Fruit fly (Drosophila melanogaster) whole organism, embryonic: Measurements from ENCODE around the gene Cortactin.

ENCODE experiments used
- CG10366 ChIP-seq: fragments of 200-800 bp; sonication (Bioruptor generic); IDR thresholded peaks from 2 replicates; pipeline ENCODE4 v1.3.6; 2022; ENCODE audit warnings: missing biosample characterization, missing genetic modification characterization
- CG13296 ChIP-seq: fragments of 200-800 bp; sonication (Bioruptor generic); optimal IDR thresholded peaks from 3 replicates; lab custom pipeline; 2018; ENCODE audit warnings: missing biosample characterization, mild to moderate bottlenecking, missing genetic modification characterization
- CG15269 ChIP-seq: fragments of 200-800 bp; sonication (Bioruptor generic); optimal IDR thresholded peaks from 2 replicates; lab custom pipeline; 2018; ENCODE audit warnings: missing biosample characterization, mild to moderate bottlenecking, missing genetic modification characterization, moderate library complexity
- CG15601 ChIP-seq: fragments of 200-800 bp; sonication (Bioruptor generic); optimal IDR thresholded peaks from 3 replicates; lab custom pipeline; 2019; ENCODE audit warnings: missing biosample characterization, mild to moderate bottlenecking, missing genetic modification characterization, moderate library complexity
- CG3065 ChIP-seq: fragments of 200-800 bp; sonication (Bioruptor generic); optimal IDR thresholded peaks from 2 replicates; lab custom pipeline; 2016; ENCODE audit warnings: missing biosample characterization, missing genetic modification characterization
- CG31365 ChIP-seq: fragments of 200-800 bp; sonication (Bioruptor generic); optimal IDR thresholded peaks from 2 replicates; lab custom pipeline; 2018; ENCODE audit warnings: missing biosample characterization, mild to moderate bottlenecking, missing genetic modification characterization
- CG32532 ChIP-seq: fragments of 200-800 bp; sonication (Bioruptor generic); IDR thresholded peaks from 2 replicates; pipeline ENCODE4 v1.3.6; 2022; ENCODE audit warnings: missing biosample characterization, missing genetic modification characterization
- CG4328 ChIP-seq: fragments of 200-800 bp; sonication (Bioruptor generic); optimal IDR thresholded peaks from 3 replicates; lab custom pipeline; 2017; ENCODE audit warnings: missing biosample characterization, missing genetic modification reagents, missing genetic modification characterization
- CG7963 ChIP-seq: fragments of 200-800 bp; sonication (Bioruptor generic); IDR thresholded peaks from 3 replicates; pipeline ENCODE4 v1.3.6; 2022; ENCODE audit warnings: missing biosample characterization, missing genetic modification characterization; ENCODE audit not compliant: partially characterized antibody
- CG8944 ChIP-seq: fragments of 200-800 bp; sonication (Bioruptor generic); optimal IDR thresholded peaks from 3 replicates; lab custom pipeline; 2016; ENCODE audit warnings: missing biosample characterization, missing genetic modification characterization
- CG9817 ChIP-seq: fragments of 200-800 bp; sonication (Bioruptor generic); optimal IDR thresholded peaks from 2 replicates; lab custom pipeline; 2018; ENCODE audit warnings: missing biosample characterization, mild to moderate bottlenecking, missing genetic modification characterization, moderate library complexity
- CoRest ChIP-seq: fragments of 200-800 bp; sonication (Bioruptor generic); optimal IDR thresholded peaks from 3 replicates; lab custom pipeline; 2018; ENCODE audit warnings: missing biosample characterization, mild to moderate bottlenecking, missing genetic modification characterization, moderate library complexity
- Dad ChIP-seq: fragments of 200-800 bp; sonication (Bioruptor generic); optimal IDR thresholded peaks from 3 replicates; lab custom pipeline; 2016; ENCODE audit warnings: missing biosample characterization, missing genetic modification characterization
- Dek ChIP-seq: fragments of 200-800 bp; sonication (Bioruptor generic); optimal IDR thresholded peaks from 3 replicates; lab custom pipeline; 2019; ENCODE audit warnings: missing biosample characterization, mild to moderate bottlenecking, missing genetic modification characterization, moderate library complexity
- Doc3 ChIP-seq: fragments of 200-800 bp; sonication (Bioruptor generic); IDR thresholded peaks from 3 replicates; pipeline ENCODE4 v1.3.6; 2022; ENCODE audit warnings: missing biosample characterization, missing genetic modification characterization; ENCODE audit not compliant: partially characterized antibody
- ERR ChIP-seq: fragments of 200-800 bp; sonication (Bioruptor generic); optimal IDR thresholded peaks from 2 replicates; lab custom pipeline; 2016; ENCODE audit warnings: missing biosample characterization, missing genetic modification characterization
- Ets97D ChIP-seq: fragments of 200-800 bp; sonication (Bioruptor generic); optimal IDR thresholded peaks from 3 replicates; lab custom pipeline; 2016; ENCODE audit warnings: missing biosample characterization, missing genetic modification characterization
- HLH4C ChIP-seq: fragments of 200-800 bp; sonication (Bioruptor generic); IDR thresholded peaks from 3 replicates; pipeline ENCODE4 v1.3.6; 2022; ENCODE audit warnings: missing biosample characterization, missing genetic modification characterization; ENCODE audit not compliant: partially characterized antibody
- HLHmδ ChIP-seq: fragments of 200-800 bp; sonication (Bioruptor generic); optimal IDR thresholded peaks from 2 replicates; lab custom pipeline; 2018; ENCODE audit warnings: missing biosample characterization, mild to moderate bottlenecking, missing genetic modification characterization, moderate library complexity
- Hmr ChIP-seq: fragments of 200-800 bp; sonication (Bioruptor generic); optimal IDR thresholded peaks from 3 replicates; lab custom pipeline; 2017; ENCODE audit warnings: mild to moderate bottlenecking, missing biosample characterization, missing genetic modification reagents, missing genetic modification characterization
- Hmx ChIP-seq: fragments of 200-800 bp; sonication (Bioruptor generic); optimal IDR thresholded peaks from 2 replicates; lab custom pipeline; 2016; ENCODE audit warnings: missing biosample characterization, missing genetic modification characterization
- Mrtf ChIP-seq: fragments of 200-800 bp; sonication (Bioruptor generic); IDR thresholded peaks from 3 replicates; pipeline ENCODE4 v1.3.6; 2022; ENCODE audit warnings: missing biosample characterization, missing genetic modification characterization
- Optix ChIP-seq: fragments of 200-800 bp; sonication (Bioruptor generic); IDR thresholded peaks from 3 replicates; pipeline ENCODE4 v1.3.6; 2022; ENCODE audit warnings: missing biosample characterization, missing genetic modification characterization
- Poxn ChIP-seq: fragments of 200-800 bp; sonication (Bioruptor generic); IDR thresholded peaks from 2 replicates; pipeline ENCODE4 v1.3.6; 2022; ENCODE audit warnings: missing biosample characterization, missing genetic modification characterization
- Ptx1 ChIP-seq: fragments of 200-800 bp; sonication (Bioruptor generic); IDR thresholded peaks from 2 replicates; pipeline ENCODE4 v1.3.6; 2022; ENCODE audit warnings: missing biosample characterization, missing genetic modification characterization
- Sox102F ChIP-seq: fragments of 200-800 bp; sonication (Bioruptor generic); optimal IDR thresholded peaks from 2 replicates; lab custom pipeline; 2018; ENCODE audit warnings: missing biosample characterization, mild to moderate bottlenecking, missing genetic modification characterization, moderate library complexity
- Ssrp ChIP-seq: fragments of 200-800 bp; sonication (Bioruptor generic); optimal IDR thresholded peaks from 2 replicates; lab custom pipeline; 2018; ENCODE audit warnings: missing biosample characterization, mild to moderate bottlenecking, missing genetic modification characterization, moderate library complexity
- Taf1 ChIP-seq: fragments of 200-800 bp; sonication (Bioruptor generic); IDR thresholded peaks from 2 replicates; pipeline ENCODE4 v1.3.6; 2022; ENCODE audit warnings: missing biosample characterization, missing genetic modification characterization
- YL-1 ChIP-seq: fragments of 200-800 bp; sonication (Bioruptor generic); optimal IDR thresholded peaks from 3 replicates; lab custom pipeline; 2017; ENCODE audit warnings: missing biosample characterization, mild to moderate bottlenecking, missing genetic modification characterization
- bcd ChIP-seq: fragments of 200-800 bp; sonication (Bioruptor generic); optimal IDR thresholded peaks from 2 replicates; lab custom pipeline; 2017; ENCODE audit warnings: missing biosample characterization, mild to moderate bottlenecking, missing genetic modification characterization
- crc ChIP-seq: fragments of 200-800 bp; sonication (Bioruptor generic); optimal IDR thresholded peaks from 2 replicates; lab custom pipeline; 2016; ENCODE audit warnings: missing biosample characterization, missing genetic modification characterization
- crp ChIP-seq, 2 experiments: fragments of 200-800 bp; sonication (Bioruptor generic); optimal IDR thresholded peaks; 2 replicates in 1 of 2; 3 replicates in 1 of 2; lab custom pipeline; 2017; ENCODE audit warnings: missing biosample characterization in 2 of 2, missing genetic modification characterization in 2 of 2, mild to moderate bottlenecking in 1 of 2, moderate library complexity in 1 of 2
- dpn ChIP-seq, 2 experiments: fragments of 200-800 bp; sonication (Bioruptor generic); optimal IDR thresholded peaks; 3 replicates each; lab custom pipeline; 2016; ENCODE audit warnings: missing biosample characterization in 2 of 2, missing genetic modification characterization in 2 of 2
- fu2 ChIP-seq: fragments of 200-800 bp; sonication (Bioruptor generic); optimal IDR thresholded peaks from 2 replicates; lab custom pipeline; 2016; ENCODE audit warnings: missing biosample characterization, missing genetic modification characterization
- gsb-n ChIP-seq: fragments of 200-800 bp; sonication (Bioruptor generic); optimal IDR thresholded peaks from 3 replicates; lab custom pipeline; 2018; ENCODE audit warnings: missing biosample characterization, mild to moderate bottlenecking, missing genetic modification characterization
- kay ChIP-seq: fragments of 200-800 bp; sonication (Bioruptor generic); optimal IDR thresholded peaks from 2 replicates; lab custom pipeline; 2016; ENCODE audit warnings: missing biosample characterization, missing genetic modification characterization
- knrl ChIP-seq: fragments of 200-800 bp; sonication (Bioruptor generic); IDR thresholded peaks from 3 replicates; pipeline ENCODE4 v1.3.6; 2022; ENCODE audit warnings: missing biosample characterization, missing genetic modification characterization; ENCODE audit not compliant: partially characterized antibody
- luna ChIP-seq: fragments of 200-800 bp; sonication (Bioruptor generic); optimal IDR thresholded peaks from 2 replicates; lab custom pipeline; 2016; ENCODE audit warnings: missing biosample characterization, missing genetic modification characterization
- odd ChIP-seq: fragments of 200-800 bp; sonication (Bioruptor generic); optimal IDR thresholded peaks from 2 replicates; lab custom pipeline; 2017; ENCODE audit warnings: missing biosample characterization, mild to moderate bottlenecking, missing genetic modification characterization
- onecut ChIP-seq: fragments of 200-800 bp; sonication (Bioruptor generic); IDR thresholded peaks from 2 replicates; pipeline ENCODE4 v1.3.6; 2022; ENCODE audit warnings: missing biosample characterization, missing genetic modification characterization
- phol ChIP-seq: fragments of 200-800 bp; sonication (Bioruptor generic); optimal IDR thresholded peaks from 3 replicates; lab custom pipeline; 2018; ENCODE audit warnings: missing biosample characterization, mild to moderate bottlenecking, missing genetic modification characterization, moderate library complexity
- sc ChIP-seq, 3 experiments: fragments of >200 bp in 2 of 3; fragments of 200-800 bp in 1 of 3; sonication (Bioruptor generic) in 1 of 3; optimal IDR thresholded peaks; 2 replicates in 2 of 3; 3 replicates in 1 of 3; lab custom pipeline; 2017; ENCODE audit warnings: mild to moderate bottlenecking in 1 of 3, missing biosample characterization in 1 of 3, missing genetic modification characterization in 1 of 3, missing genetic modification reagents in 1 of 3
- scrt ChIP-seq: fragments of 200-800 bp; sonication (Bioruptor generic); optimal IDR thresholded peaks from 2 replicates; lab custom pipeline; 2018; ENCODE audit warnings: missing biosample characterization, mild to moderate bottlenecking, missing genetic modification characterization, moderate library complexity
- sisA ChIP-seq: fragments of 200-800 bp; sonication (Bioruptor generic); IDR thresholded peaks from 2 replicates; pipeline ENCODE4 v1.3.6; 2022; ENCODE audit warnings: missing biosample characterization, missing genetic modification characterization
- stwl ChIP-seq: fragments of 200-800 bp; sonication (Bioruptor generic); optimal IDR thresholded peaks from 3 replicates; lab custom pipeline; 2018; ENCODE audit warnings: missing biosample characterization, mild to moderate bottlenecking, missing genetic modification characterization, moderate library complexity
- tll ChIP-seq, 2 experiments: fragments of 200-800 bp in 1 of 2; fragments of >200 bp in 1 of 2; sonication (Bioruptor generic) in 1 of 2; optimal IDR thresholded peaks; 2 replicates each; lab custom pipeline; 2017 to 2019; ENCODE audit warnings: missing biosample characterization in 2 of 2, missing genetic modification characterization in 2 of 2, mild to moderate bottlenecking in 1 of 2, moderate library complexity in 1 of 2
- trh ChIP-seq: fragments of 200-800 bp; sonication (Bioruptor generic); optimal IDR thresholded peaks from 2 replicates; lab custom pipeline; 2016; ENCODE audit warnings: missing biosample characterization, missing genetic modification characterization
- twi ChIP-seq: fragments of 200-800 bp; optimal IDR thresholded peaks from 2 replicates; lab custom pipeline; 2019; ENCODE audit warnings: missing biosample characterization, mild to moderate bottlenecking, missing genetic modification characterization, moderate library complexity
- vvl ChIP-seq: fragments of 200-800 bp; sonication (Bioruptor generic); IDR thresholded peaks from 2 replicates; pipeline ENCODE4 v1.3.6; 2022; ENCODE audit warnings: missing biosample characterization, missing genetic modification characterization

Gene Cortactin

dm6 chr3R:21111046-21111480 lies 46.8 kb upstream of the Cortactin start, which contains the start of gene Rab11 (continued):
- peak; percentile 89 for TF ChIP-seq HLH4C
- peak; percentile 46 for TF ChIP-seq vvl (GFP tag; lab: Robert Waterston, UW)
- peak; percentile 19 for TF ChIP-seq CG3065 (GFP tag; lab: Kevin White, UChicago)
- TF ChIP-seq luna (GFP tag; lab: Kevin White, UChicago), result no peak
- TF ChIP-seq Taf1 (GFP tag; lab: Robert Waterston, UW), result no peak
- TF ChIP-seq CG4328, result peak; percentile 55
- TF ChIP-seq CG8944 (GFP tag; lab: Kevin White, UChicago), result peak; percentile 34
- TF ChIP-seq Optix (GFP tag; lab: Robert Waterston, UW), result no peak
- TF ChIP-seq YL-1, result peak; percentile 76
- peak; percentile 8 for TF ChIP-seq Dek (tag; lab: Kevin White, UChicago)
- TF ChIP-seq onecut, result no peak; the same call in none of the 2 replicates
- TF ChIP-seq CG13296 (GFP tag; lab: Kevin White, UChicago), result peak; percentile 22
- peak; percentile 28 for TF ChIP-seq CG10366 (GFP tag; lab: Robert Waterston, UW)
- peak; percentile 27 for TF ChIP-seq Dad (GFP tag; lab: Kevin White, UChicago)
- peak; percentile 47 for TF ChIP-seq Sox102F (GFP tag; lab: Kevin White, UChicago)
- no peak for TF ChIP-seq trh
- no peak for TF ChIP-seq CG31365 (tag; lab: Kevin White, UChicago)
- TF ChIP-seq CG9817, result peak; percentile 40
- TF ChIP-seq twi (tag; lab: Kevin White, UChicago), result peak; percentile 11
- peak; percentile 10 for TF ChIP-seq scrt
- peak; percentile 20 for TF ChIP-seq fu2 (GFP tag; lab: Kevin White, UChicago)
- TF ChIP-seq kay, result peak; percentile 66
- TF ChIP-seq CG32532, result peak; percentile 72
- TF ChIP-seq HLHmδ (GFP tag; lab: Kevin White, UChicago), result no peak
- peak; percentile 69 for TF ChIP-seq stwl
- TF ChIP-seq odd (GFP tag; lab: Kevin White, UChicago), result no peak
- TF ChIP-seq Hmx (GFP tag; lab: Kevin White, UChicago), result peak; percentile 14
- TF ChIP-seq Doc3 (GFP tag; lab: Robert Waterston, UW), result peak; percentile 93; the same call in 2 of the 3 replicates
- TF ChIP-seq CoRest (tag; lab: Kevin White, UChicago), result peak; percentile 77
- TF ChIP-seq sisA (GFP tag; lab: Robert Waterston, UW), result peak; percentile 34; the same call in 1 of the 2 replicates
- TF ChIP-seq phol (tag; lab: Kevin White, UChicago), result peak; percentile 88
- no peak for TF ChIP-seq Mrtf (GFP tag; lab: Robert Waterston, UW)
- TF ChIP-seq dpn (GFP tag; optimal IDR thresholded peaks at IDR 0.05; lab: Kevin White, UChicago), result peak in 1 of 2 experiments; percentile 47
- peak; percentile 10 for TF ChIP-seq ERR (GFP tag; lab: Kevin White, UChicago)
- peak; percentile 96 for TF ChIP-seq knrl (GFP tag; lab: Robert Waterston, UW)
- peak; percentile 45 for TF ChIP-seq CG15269
- no peak for TF ChIP-seq crc (GFP tag; lab: Kevin White, UChicago)
- TF ChIP-seq Poxn (GFP tag; lab: Robert Waterston, UW), result no peak
- TF ChIP-seq Ets97D (GFP tag; lab: Kevin White, UChicago), result peak; percentile 14
- no peak for TF ChIP-seq sc (optimal IDR thresholded peaks at IDR 0.05; lab: Kevin White, UChicago)
- TF ChIP-seq sc (GFP tag; optimal IDR thresholded peaks at IDR 0.05; lab: Kevin White, UChicago), result no peak
- peak; percentile 12 for TF ChIP-seq Ssrp (tag; lab: Kevin White, UChicago)
- peak; percentile 30 for TF ChIP-seq bcd (GFP tag; lab: Kevin White, UChicago)
- peak; percentile 15 for TF ChIP-seq gsb-n (tag; lab: Kevin White, UChicago)
- TF ChIP-seq Hmr (GFP tag; lab: Kevin White, UChicago), result peak; percentile 67
- peak; percentile 62 for TF ChIP-seq Ptx1
- peak; percentile 73 for TF ChIP-seq CG7963 (GFP tag; lab: Robert Waterston, UW)
- peak in 1 of 2 experiments; percentile 11 for TF ChIP-seq tll (GFP tag; optimal IDR thresholded peaks at IDR 0.05; lab: Kevin White, UChicago)
- peak in 1 of 2 experiments; percentile 15 for TF ChIP-seq crp (GFP tag; optimal IDR thresholded peaks at IDR 0.05; lab: Kevin White, UChicago)
- peak; percentile 26 for TF ChIP-seq CG15601
